Worm (Caenorhabditis elegans): ENCODE data around the gene asp-8.

- TF ChIP-seq lsy-2 (tag; optimal IDR thresholded peaks at IDR 0.05): no peak
- no peak for TF ChIP-seq pha-4 (tag; optimal IDR thresholded peaks at IDR 0.05)
- TF ChIP-seq nhr-237 (tag; optimal IDR thresholded peaks at IDR 0.05): no peak
- no peak for TF ChIP-seq mep-1 (tag; optimal IDR thresholded peaks at IDR 0.05)
- no peak for TF ChIP-seq lin-13 (tag; optimal IDR thresholded peaks at IDR 0.05)
- TF ChIP-seq mab-5 (tag; optimal IDR thresholded peaks at IDR 0.05): no peak
- no peak for TF ChIP-seq unc-62 (GFP tag; optimal IDR thresholded peaks at IDR 0.05)
- no peak for TF ChIP-seq elt-1 (tag; optimal IDR thresholded peaks at IDR 0.05; ENCODE audit: borderline replicate concordance, insufficient read depth)
- TF ChIP-seq ham-2 (GFP tag; optimal IDR thresholded peaks at IDR 0.05): no peak
- no peak for TF ChIP-seq nhr-12 (tag; optimal IDR thresholded peaks at IDR 0.05)
- TF ChIP-seq ztf-11 (tag; optimal IDR thresholded peaks at IDR 0.05): no peak
- TF ChIP-seq blmp-1 (tag; optimal IDR thresholded peaks at IDR 0.05): no peak
- no peak for TF ChIP-seq unc-120 (tag; optimal IDR thresholded peaks at IDR 0.05; ENCODE audit: poor library complexity, severe bottlenecking)
Observed at ce11 chrV:3062078-3062477, 37.7 kb downstream of the asp-8 start, which contains the start of gene srt-15.

Data from whole organism, mixed stage, embryonic.